Fruit fly (Drosophila melanogaster): ENCODE data around the gene Spn28F.

DNA sequence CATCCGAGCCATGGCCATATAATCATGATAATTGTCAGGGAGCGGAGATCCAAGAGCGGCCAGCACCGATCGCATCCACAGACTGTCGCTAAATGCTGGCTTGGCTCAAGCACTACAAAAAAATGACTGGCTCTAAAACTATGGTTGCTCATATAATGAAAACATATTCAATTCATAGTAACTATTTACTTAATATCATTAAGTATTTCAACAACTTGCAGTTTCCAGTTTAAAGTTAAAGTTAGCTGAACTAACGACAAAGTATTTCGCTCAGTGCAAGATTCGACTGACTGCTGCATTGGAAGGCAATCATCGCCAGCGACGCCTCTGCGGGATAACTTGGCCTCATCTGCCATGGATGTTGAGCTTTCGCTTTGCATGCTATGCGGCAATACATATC is 29.3 kb upstream of the Spn28F start:
- TF ChIP-seq lola (GFP tag; optimal IDR thresholded peaks at IDR 0.05) (no peak), Hr78 (GFP tag; optimal IDR thresholded peaks at IDR 0.05) (no peak), psq (GFP tag; optimal IDR thresholded peaks at IDR 0.05) (peak; percentile 1), Abd-B (GFP tag; optimal IDR thresholded peaks at IDR 0.05) (no peak), Dif (GFP tag; optimal IDR thresholded peaks at IDR 0.05; ENCODE audit: partially characterized antibody) (no peak), pan (optimal IDR thresholded peaks at IDR 0.05) (no peak), Myc (optimal IDR thresholded peaks at IDR 0.05) (no peak)
